Worm (Caenorhabditis elegans) whole organism, L1 larva: ENCODE results near the gene T25B2.2.

ENCODE experiments used
- C04F5.9 ChIP-seq: sonication (generic microtip); optimal IDR thresholded peaks from 2 replicates; lab custom pipeline; 2016; ENCODE audit warnings: missing genetic modification characterization, missing compliant biosample characterization
- C34B4.2 ChIP-seq: sonication (generic microtip); optimal IDR thresholded peaks from 2 replicates; lab custom pipeline; 2017; ENCODE audit warnings: mild to moderate bottlenecking, missing genetic modification characterization, missing compliant biosample characterization
- F16B12.6 ChIP-seq: fragments of 150-350 bp; optimal IDR thresholded peaks from 2 replicates; lab custom pipeline; 2014; ENCODE audit warnings: missing biosample characterization, missing genetic modification characterization
- aha-1 ChIP-seq: fragments of 150-350 bp; optimal IDR thresholded peaks from 2 replicates; lab custom pipeline; 2014; ENCODE audit warnings: missing biosample characterization, missing genetic modification characterization
- alr-1 ChIP-seq: fragments of 200-800 bp; sonication (Bioruptor generic); optimal IDR thresholded peaks from 2 replicates; lab custom pipeline; 2018; ENCODE audit warnings: borderline replicate concordance, mild to moderate bottlenecking, missing genetic modification characterization, missing compliant biosample characterization
- aly-2 ChIP-seq: fragments of 150-350 bp; optimal IDR thresholded peaks from 2 replicates; lab custom pipeline; 2014; ENCODE audit warnings: missing biosample characterization, missing genetic modification characterization
- ama-1 ChIP-seq: fragments of 150-350 bp; optimal IDR thresholded peaks from 2 replicates; lab custom pipeline; 2014
- blmp-1 ChIP-seq: fragments of 150-350 bp; optimal IDR thresholded peaks from 2 replicates; lab custom pipeline; 2014; ENCODE audit warnings: missing biosample characterization, missing genetic modification characterization
- ceh-8 ChIP-seq: fragments of 200-800 bp; sonication (Bioruptor generic); optimal IDR thresholded peaks from 2 replicates; lab custom pipeline; 2018; ENCODE audit warnings: mild to moderate bottlenecking, missing genetic modification characterization, moderate library complexity, missing compliant biosample characterization
- ceh-82 ChIP-seq, 3 experiments: fragments of 150-350 bp in 1 of 3; sonication (generic microtip) in 2 of 3; optimal IDR thresholded peaks; 2 replicates each; lab custom pipeline; 2014 to 2017; ENCODE audit warnings: missing biosample characterization in 3 of 3, missing genetic modification characterization in 3 of 3
- ceh-88 ChIP-seq: fragments of 200-800 bp; sonication (Bioruptor generic); IDR thresholded peaks from 2 replicates; pipeline ENCODE4 v1.3.6; 2022; ENCODE audit warnings: missing genetic modification characterization, missing compliant biosample characterization
- ceh-90 ChIP-seq: sonication (generic microtip); optimal IDR thresholded peaks from 2 replicates; lab custom pipeline; 2016; ENCODE audit warnings: missing genetic modification characterization, missing compliant biosample characterization
- egl-13 ChIP-seq: sonication (generic microtip); optimal IDR thresholded peaks from 2 replicates; lab custom pipeline; 2016; ENCODE audit warnings: missing genotype, missing genetic modification reagents, missing genetic modification characterization, missing compliant biosample characterization
- egl-27 ChIP-seq, 2 experiments: fragments of 150-350 bp in 1 of 2; sonication (generic microtip); optimal IDR thresholded peaks; 3 replicates each; lab custom pipeline; 2017 to 2018; ENCODE audit warnings: missing biosample characterization in 2 of 2, missing genetic modification characterization in 2 of 2, missing genetic modification reagents in 2 of 2
- elt-2 ChIP-seq: sonication (generic microtip); optimal IDR thresholded peaks from 2 replicates; lab custom pipeline; 2016; ENCODE audit warnings: missing genetic modification characterization, mild to moderate bottlenecking, inconsistent platforms, missing compliant biosample characterization, missing genetic modification reagents
- elt-3 ChIP-seq, 6 experiments: fragments of 150-350 bp in 1 of 6; sonication (generic microtip); optimal IDR thresholded peaks; 2 replicates each; lab custom pipeline; 2017 to 2018; ENCODE audit warnings: missing biosample characterization in 6 of 6, missing genetic modification characterization in 6 of 6, inconsistent platforms in 1 of 6
- ets-5 ChIP-seq: fragments of 200-800 bp; sonication (Bioruptor generic); IDR thresholded peaks from 2 replicates; pipeline ENCODE4 v1.3.6; 2022; ENCODE audit warnings: missing genetic modification characterization, missing compliant biosample characterization
- fkh-10 ChIP-seq: sonication (generic microtip); optimal IDR thresholded peaks from 2 replicates; lab custom pipeline; 2017; ENCODE audit warnings: missing biosample characterization, missing genetic modification reagents, missing genetic modification characterization
- fkh-8 ChIP-seq: sonication (generic microtip); optimal IDR thresholded peaks from 2 replicates; lab custom pipeline; 2016; ENCODE audit warnings: mild to moderate bottlenecking, missing genetic modification characterization, missing compliant biosample characterization
- fos-1 ChIP-seq: fragments of 150-350 bp; optimal IDR thresholded peaks from 2 replicates; lab custom pipeline; 2014; ENCODE audit warnings: missing biosample characterization, missing genetic modification characterization
- grh-1 ChIP-seq: fragments of 200-800 bp; sonication (Bioruptor generic); IDR thresholded peaks from 2 replicates; pipeline ENCODE4 v1.3.6; 2022; ENCODE audit warnings: missing genetic modification reagents, missing genetic modification characterization, missing compliant biosample characterization
- hlh-4 ChIP-seq: sonication (generic microtip); optimal IDR thresholded peaks from 2 replicates; lab custom pipeline; 2016; ENCODE audit warnings: mild to moderate bottlenecking, missing genetic modification characterization, missing compliant biosample characterization
- isw-1 ChIP-seq: fragments of 200-800 bp; sonication (Bioruptor generic); IDR thresholded peaks from 2 replicates; pipeline ENCODE4 v1.3.6; 2022; ENCODE audit warnings: missing genetic modification characterization, missing compliant biosample characterization
- jun-1 ChIP-seq: fragments of 150-350 bp; optimal IDR thresholded peaks from 2 replicates; lab custom pipeline; 2014; ENCODE audit warnings: missing biosample characterization, missing genetic modification reagents, missing genetic modification characterization
- lin-14 ChIP-seq: fragments of 200-800 bp; sonication (Bioruptor generic); optimal IDR thresholded peaks from 2 replicates; lab custom pipeline; 2018; ENCODE audit warnings: mild to moderate bottlenecking, missing genetic modification characterization, moderate library complexity, missing compliant biosample characterization
- lin-15B ChIP-seq: fragments of 150-350 bp; sonication (generic microtip); optimal IDR thresholded peaks from 3 replicates; lab custom pipeline; 2014; ENCODE audit warnings: missing biosample characterization, missing genetic modification characterization
- lin-39 ChIP-seq: fragments of 150-350 bp; optimal IDR thresholded peaks from 2 replicates; lab custom pipeline; 2014; ENCODE audit warnings: missing biosample characterization, missing genetic modification reagents, missing genetic modification characterization
- lir-3 ChIP-seq: sonication (generic microtip); optimal IDR thresholded peaks from 2 replicates; lab custom pipeline; 2016; ENCODE audit warnings: mild to moderate bottlenecking, missing genetic modification characterization, moderate library complexity, missing compliant biosample characterization; ENCODE audit not compliant: poor library complexity
- lsy-2 ChIP-seq, 2 experiments: fragments of 150-350 bp; optimal IDR thresholded peaks; 2 replicates each; lab custom pipeline; 2014; ENCODE audit warnings: missing biosample characterization in 2 of 2, missing genetic modification characterization in 2 of 2
- mab-9 ChIP-seq: fragments of 200-800 bp; sonication (Bioruptor generic); IDR thresholded peaks from 2 replicates; pipeline ENCODE4 v1.3.6; 2022; ENCODE audit warnings: missing genetic modification reagents, missing genetic modification characterization, missing compliant biosample characterization
- mep-1 ChIP-seq: fragments of 150-350 bp; optimal IDR thresholded peaks from 2 replicates; lab custom pipeline; 2014; ENCODE audit warnings: missing biosample characterization, missing genetic modification characterization
- nhr-11 ChIP-seq: fragments of 150-350 bp; optimal IDR thresholded peaks from 2 replicates; lab custom pipeline; 2014; ENCODE audit warnings: missing biosample characterization, missing genetic modification characterization
- nhr-19 ChIP-seq: fragments of 200-800 bp; sonication (Bioruptor generic); conservative IDR thresholded peaks from 2 replicates; pipeline ENCODE4 v1.3.6; 2022; ENCODE audit warnings: missing genetic modification characterization, missing compliant biosample characterization
- nhr-20 ChIP-seq: sonication (generic microtip); optimal IDR thresholded peaks from 2 replicates; lab custom pipeline; 2016; ENCODE audit warnings: mild to moderate bottlenecking, missing genetic modification characterization, missing compliant biosample characterization
- nhr-237 ChIP-seq: fragments of 150-350 bp; optimal IDR thresholded peaks from 2 replicates; lab custom pipeline; 2014; ENCODE audit warnings: missing biosample characterization, missing genetic modification characterization
- nhr-47 ChIP-seq: sonication (generic microtip); optimal IDR thresholded peaks from 2 replicates; lab custom pipeline; 2016; ENCODE audit warnings: mild to moderate bottlenecking, missing genetic modification characterization, moderate library complexity, missing compliant biosample characterization
- nhr-71 ChIP-seq: sonication (generic microtip); optimal IDR thresholded peaks from 2 replicates; lab custom pipeline; 2016; ENCODE audit warnings: mild to moderate bottlenecking, missing genetic modification characterization, moderate library complexity, missing compliant biosample characterization
- nhr-84 ChIP-seq: sonication (generic microtip); optimal IDR thresholded peaks from 2 replicates; lab custom pipeline; 2017; ENCODE audit warnings: missing biosample characterization, missing genetic modification characterization
- nhr-85 ChIP-seq: sonication (generic microtip); peaks from one replicate; lab custom pipeline; 2016; ENCODE audit warnings: missing genetic modification characterization, inconsistent platforms, missing compliant biosample characterization
- nhr-90 ChIP-seq: sonication (generic microtip); optimal IDR thresholded peaks from 2 replicates; lab custom pipeline; 2016; ENCODE audit warnings: mild to moderate bottlenecking, missing genetic modification characterization, missing compliant biosample characterization; ENCODE audit not compliant: poor library complexity
- rnt-1 ChIP-seq: sonication (generic microtip); optimal IDR thresholded peaks from 2 replicates; lab custom pipeline; 2016; ENCODE audit warnings: mild to moderate bottlenecking, missing genetic modification characterization, moderate library complexity, missing compliant biosample characterization
- snpc-4 ChIP-seq: fragments of 150-350 bp; optimal IDR thresholded peaks from 2 replicates; lab custom pipeline; 2014; ENCODE audit warnings: missing biosample characterization, missing genetic modification characterization
- snu-23 ChIP-seq: sonication (generic microtip); optimal IDR thresholded peaks from 2 replicates; lab custom pipeline; 2016; ENCODE audit warnings: missing genetic modification characterization, missing compliant biosample characterization
- sup-37 ChIP-seq: fragments of 200-800 bp; sonication (Bioruptor generic); optimal IDR thresholded peaks from 2 replicates; lab custom pipeline; 2018; ENCODE audit warnings: mild to moderate bottlenecking, missing genetic modification characterization, missing compliant biosample characterization
- swsn-7 ChIP-seq: sonication (generic microtip); optimal IDR thresholded peaks from 2 replicates; lab custom pipeline; 2016; ENCODE audit warnings: missing genetic modification characterization, missing compliant biosample characterization
- tlp-1 ChIP-seq: fragments of 150-350 bp; optimal IDR thresholded peaks from 2 replicates; lab custom pipeline; 2014; ENCODE audit warnings: missing biosample characterization, missing genetic modification characterization
- vab-15 ChIP-seq: sonication (generic microtip); optimal IDR thresholded peaks from 2 replicates; lab custom pipeline; 2017; ENCODE audit warnings: missing genotype, mild to moderate bottlenecking, missing genetic modification characterization, missing compliant biosample characterization
- zag-1 ChIP-seq: fragments of 150-350 bp; optimal IDR thresholded peaks from 2 replicates; lab custom pipeline; 2014; ENCODE audit warnings: missing biosample characterization, missing genetic modification characterization
- ztf-11 ChIP-seq, 2 experiments: sonication (generic microtip); optimal IDR thresholded peaks; 2 replicates each; lab custom pipeline; 2016 to 2017; ENCODE audit warnings: missing genetic modification characterization in 2 of 2, missing biosample characterization in 1 of 2, missing compliant biosample characterization in 1 of 2
- ztf-4 ChIP-seq: fragments of 150-350 bp; optimal IDR thresholded peaks from 2 replicates; lab custom pipeline; 2014; ENCODE audit warnings: missing biosample characterization, missing genetic modification characterization

Gene T25B2.2

DNA sequence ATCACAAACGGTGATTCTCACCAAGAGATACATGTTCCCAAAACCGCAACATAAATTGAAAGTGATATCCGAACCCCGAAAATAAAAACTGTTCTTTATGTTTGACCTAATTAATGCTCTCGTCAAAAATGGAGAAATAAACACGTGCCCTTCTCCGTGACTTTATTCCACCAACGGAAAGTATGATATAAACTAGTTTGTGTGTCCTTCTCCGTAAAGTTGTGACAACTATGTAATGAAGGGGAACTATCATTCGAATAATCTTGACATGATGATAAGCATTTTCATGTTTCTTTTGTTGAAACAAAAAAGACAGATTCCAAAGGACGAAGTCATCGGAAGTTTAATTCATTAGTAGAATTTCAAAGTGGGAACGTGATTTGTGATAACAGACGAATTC, 32.1 kb downstream of the T25B2.2 start (continued):
- TF ChIP-seq vab-15 (tag; lab: Kevin White, UChicago) (no peak), ztf-11 (tag; optimal IDR thresholded peaks at IDR 0.05; lab: Kevin White, UChicago) (no peak), ceh-82 (tag; optimal IDR thresholded peaks at IDR 0.05; lab: Kevin White, UChicago) (no peak), tlp-1 (tag; lab: Kevin White, UChicago) (no peak), egl-13 (tag; lab: Kevin White, UChicago) (no peak), snu-23 (GFP tag; lab: Kevin White, UChicago) (peak; percentile 57), nhr-237 (tag; lab: Kevin White, UChicago) (no peak), jun-1 (tag; lab: Kevin White, UChicago) (no peak), lir-3 (tag; lab: Kevin White, UChicago) (no peak), zag-1 (tag; lab: Kevin White, UChicago) (no peak), alr-1 (tag; lab: Kevin White, UChicago) (no peak), ama-1 (lab: Kevin White, UChicago) (no peak), nhr-11 (tag; lab: Kevin White, UChicago) (no peak), snpc-4 (tag; lab: Kevin White, UChicago) (no peak), fos-1 (tag; lab: Kevin White, UChicago) (no peak), C34B4.2 (tag; lab: Kevin White, UChicago) (no peak), nhr-90 (tag; lab: Kevin White, UChicago) (peak; percentile 32), blmp-1 (tag; lab: Kevin White, UChicago) (peak; percentile 83), ceh-88 (no peak), lin-39 (tag; lab: Kevin White, UChicago) (no peak), nhr-19 (GFP tag; lab: Robert Waterston, UW) (peak; percentile 26), hlh-4 (tag; lab: Kevin White, UChicago) (no peak), nhr-85 (tag; lab: Kevin White, UChicago) (peak; percentile 13), nhr-20 (peak; percentile 45), aha-1 (tag; lab: Kevin White, UChicago) (no peak), ceh-90 (tag; lab: Kevin White, UChicago) (no peak), elt-3 (tag; optimal IDR thresholded peaks at IDR 0.05; lab: Kevin White, UChicago) (peak in 2 of 6 experiments; percentile 59 to 87), F16B12.6 (no peak), fkh-8 (tag; lab: Kevin White, UChicago) (no peak), grh-1 (GFP tag; lab: Robert Waterston, UW) (0 out of 2 replicates have a peak, but pooled peaks have one; percentile 20), mab-9 (GFP tag; lab: Robert Waterston, UW) (no peak), egl-27 (tag; optimal IDR thresholded peaks at IDR 0.05; lab: Kevin White, UChicago) (no peak), sup-37 (GFP tag; lab: Kevin White, UChicago) (no peak), nhr-47 (peak; percentile 36)

DNA sequence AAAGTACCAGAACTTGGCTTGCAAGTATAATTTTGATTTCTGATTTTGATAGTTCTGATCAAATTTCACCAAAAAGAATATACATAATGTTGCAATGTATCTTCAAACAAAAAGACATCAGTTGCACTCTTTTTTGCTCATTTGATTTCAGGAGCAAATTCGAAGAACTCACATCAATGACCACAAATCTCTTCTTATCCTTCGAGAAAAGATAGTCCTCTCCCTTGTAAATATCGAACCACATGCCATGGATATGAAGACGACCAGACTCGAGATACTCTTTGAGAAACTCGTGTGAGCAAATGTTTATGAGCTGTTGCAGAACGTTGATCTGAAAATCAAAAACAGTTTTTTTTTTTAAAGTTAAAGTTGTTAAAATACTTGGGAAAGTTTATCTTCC, 33.4 kb downstream of the T25B2.2 start:
- TF ChIP-seq C04F5.9 (tag; lab: Kevin White, UChicago) (no peak), lin-15B (tag; lab: Kevin White, UChicago) (no peak), lir-3 (tag; lab: Kevin White, UChicago) (no peak), egl-27 (tag; optimal IDR thresholded peaks at IDR 0.05; lab: Kevin White, UChicago) (no peak), rnt-1 (tag; lab: Kevin White, UChicago) (peak; percentile 56), nhr-20 (peak; percentile 11), swsn-7 (tag; lab: Kevin White, UChicago) (peak; percentile 13), fkh-10 (GFP tag; lab: Kevin White, UChicago) (no peak), mep-1 (tag; lab: Kevin White, UChicago) (peak; percentile 0), ztf-4 (tag; lab: Kevin White, UChicago) (peak; percentile 25), lin-14 (GFP tag; lab: Kevin White, UChicago) (peak; percentile 28), ceh-8 (no peak), elt-3 (tag; optimal IDR thresholded peaks at IDR 0.05; lab: Kevin White, UChicago) (no peak), ets-5 (GFP tag; lab: Robert Waterston, UW) (no peak), elt-2 (tag; lab: Kevin White, UChicago) (no peak), snu-23 (GFP tag; lab: Kevin White, UChicago) (peak; percentile 49), nhr-19 (GFP tag; lab: Robert Waterston, UW) (peak; percentile 55), isw-1 (no peak), lsy-2 (tag; optimal IDR thresholded peaks at IDR 0.05; lab: Kevin White, UChicago) (peak in 1 of 2 experiments; percentile 29), aly-2 (tag; lab: Kevin White, UChicago) (no peak), nhr-71 (tag; lab: Kevin White, UChicago) (peak; percentile 75), nhr-84 (tag; lab: Kevin White, UChicago) (no peak)
